Worm (Caenorhabditis elegans): ENCODE measurements around the gene srr-8.

Gene srr-8

ce11 chrV:5018067-5018466, 16.6 kb downstream of the srr-8 start:
- TF ChIP-seq ceh-34 (tag; optimal IDR thresholded peaks at IDR 0.05) (no peak), C38D4.7 (GFP tag; optimal IDR thresholded peaks at IDR 0.05) (no peak), F13H6.1 (tag; optimal IDR thresholded peaks at IDR 0.05) (no peak), elt-4 (tag; optimal IDR thresholded peaks at IDR 0.05) (no peak)

DNA sequence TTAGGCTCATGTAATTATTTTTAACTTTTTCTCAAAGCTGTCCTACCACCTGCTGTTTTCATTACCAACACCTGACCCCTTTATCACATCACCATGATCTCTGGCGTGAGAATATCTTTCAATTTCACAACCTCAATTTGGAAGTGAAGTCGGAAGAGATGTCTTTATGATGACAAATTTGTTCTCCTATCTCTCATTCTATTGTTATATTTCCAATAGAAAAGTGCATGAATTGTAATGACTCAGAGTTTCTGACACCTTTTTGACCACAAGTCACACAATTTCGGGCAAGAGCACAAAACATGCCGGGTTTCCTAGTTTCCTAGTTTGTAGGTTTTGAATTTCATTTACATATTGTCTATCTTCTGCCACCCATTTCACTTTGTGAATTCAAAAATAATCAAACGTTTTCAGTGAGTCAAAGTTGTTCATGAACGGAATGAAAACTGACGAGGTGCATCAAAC, 17.4 kb downstream of the srr-8 start, which contains the start of gene srr-4:
Gene srr-4 (plus strand): TSS at position 415 of the 465 bp plus-strand sequence.
- TF ChIP-seq ceh-18 (tag; optimal IDR thresholded peaks at IDR 0.05): no peak
- no peak for TF ChIP-seq T23F11.4 (GFP tag; optimal IDR thresholded peaks at IDR 0.05)

- peak; percentile 7 for TF ChIP-seq elt-2 (tag; optimal IDR thresholded peaks at IDR 0.05)
- TF ChIP-seq pax-1 (tag; optimal IDR thresholded peaks at IDR 0.05): no peak
These were observed 21.9 kb downstream of the srr-8 start for ce11 chrV:5023355-5023754.

- TF ChIP-seq elt-2 (tag; optimal IDR thresholded peaks at IDR 0.05): peak; percentile 18
- TF ChIP-seq pros-1 (tag; optimal IDR thresholded peaks at IDR 0.05): no peak
These were observed 25.0 kb downstream of the srr-8 start for ce11 chrV:5026438-5026837.

- TF ChIP-seq ceh-24 (tag; optimal IDR thresholded peaks at IDR 0.05): no peak
- TF ChIP-seq ceh-18 (tag; optimal IDR thresholded peaks at IDR 0.05): no peak
- no peak for TF ChIP-seq tbx-7 (tag; optimal IDR thresholded peaks at IDR 0.05)
- no peak for TF ChIP-seq pha-4 (tag; optimal IDR thresholded peaks at IDR 0.05)
- peak; percentile 89 for TF ChIP-seq elt-2 (tag; optimal IDR thresholded peaks at IDR 0.05)
- TF ChIP-seq sox-2 (GFP tag; IDR thresholded peaks at IDR 0.05): no peak
These were observed 26.2 kb downstream of the srr-8 start, which contains the start of gene cpt-4 for ce11 chrV:5027640-5028039. Gene cpt-4, minus strand, starts transcription at chrV:5027723.

DNA sequence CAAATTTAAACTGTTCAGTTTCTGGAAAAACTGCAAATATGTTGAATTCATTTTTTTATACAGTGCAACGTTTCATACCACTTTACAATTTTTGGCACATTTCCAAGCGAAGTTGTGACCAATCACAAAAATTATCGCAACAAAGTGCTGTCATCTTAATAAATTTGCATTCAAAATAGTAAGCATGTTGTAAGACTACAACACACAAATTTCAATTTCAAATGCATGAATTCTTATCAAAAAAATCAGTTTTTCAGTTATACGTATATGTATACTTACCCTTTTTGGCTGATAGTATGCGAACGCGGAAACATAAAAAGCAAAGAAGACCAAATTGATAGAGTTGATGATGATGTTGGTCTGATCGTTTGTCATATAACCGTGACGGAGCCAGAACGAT, 28.7 kb downstream of the srr-8 start:
- TF ChIP-seq sox-4 (tag; optimal IDR thresholded peaks at IDR 0.05) (no peak), unc-3 (GFP tag; conservative IDR thresholded peaks at IDR 0.05) (no peak), unc-3 (tag; optimal IDR thresholded peaks at IDR 0.05) (no peak), ceh-48 (tag; optimal IDR thresholded peaks at IDR 0.05) (no peak), zip-5 (tag; optimal IDR thresholded peaks at IDR 0.05) (no peak), elt-2 (tag; optimal IDR thresholded peaks at IDR 0.05) (no peak), fkh-6 (tag; optimal IDR thresholded peaks at IDR 0.05) (no peak), hlh-15 (tag; optimal IDR thresholded peaks at IDR 0.05) (no peak), ceh-9 (tag; optimal IDR thresholded peaks at IDR 0.05) (no peak), madf-2 (tag; optimal IDR thresholded peaks at IDR 0.05) (no peak), pros-1 (tag; optimal IDR thresholded peaks at IDR 0.05) (no peak), gmeb-2 (tag; optimal IDR thresholded peaks at IDR 0.05) (no peak), ref-2 (tag; optimal IDR thresholded peaks at IDR 0.05) (no peak), ceh-2 (tag; optimal IDR thresholded peaks at IDR 0.05) (no peak), dve-1 (tag; optimal IDR thresholded peaks at IDR 0.05) (no peak), ceh-45 (GFP tag; IDR thresholded peaks at IDR 0.05) (no peak)

ce11 chrV:5030715-5031114, 29.2 kb downstream of the srr-8 start, which contains the start of gene swt-7:
Gene swt-7, minus strand, starts transcription at chrV:5030815.
- TF ChIP-seq F13H6.1 (tag; optimal IDR thresholded peaks at IDR 0.05) (no peak), mec-3 (tag; optimal IDR thresholded peaks at IDR 0.05; ENCODE audit: borderline replicate concordance) (no peak), tbx-2 (tag; optimal IDR thresholded peaks at IDR 0.05) (no peak), ceh-31 (tag; optimal IDR thresholded peaks at IDR 0.05) (no peak), nfya-1 (tag; optimal IDR thresholded peaks at IDR 0.05) (no peak), elt-2 (tag; optimal IDR thresholded peaks at IDR 0.05) (no peak), syd-9 (tag; optimal IDR thresholded peaks at IDR 0.05) (no peak), ceh-22 (tag; optimal IDR thresholded peaks at IDR 0.05) (no peak), odd-2 (tag; optimal IDR thresholded peaks at IDR 0.05) (no peak)

Measured in whole organism, late embryonic.